Fruit fly (Drosophila melanogaster): ENCODE measurements around the gene CG2201.

Gene CG2201

dm6 chr2L:21629814-21630562, 6.1 kb upstream of the CG2201 start, which contains the start of gene Df31 (continued):
- TF ChIP-seq sna (GFP tag; IDR thresholded peaks at IDR 0.05; ENCODE audit: partially characterized antibody): peak; percentile 77
- peak; percentile 94 for TF ChIP-seq amos (GFP tag; IDR thresholded peaks at IDR 0.05; ENCODE audit: partially characterized antibody)
- TF ChIP-seq Mes4 (GFP tag; optimal IDR thresholded peaks at IDR 0.05): peak; percentile 15
- TF ChIP-seq CG31224 (GFP tag; IDR thresholded peaks at IDR 0.05): no peak; the same call in 1 of the 2 replicates
- peak; percentile 14 for TF ChIP-seq tx (GFP tag; optimal IDR thresholded peaks at IDR 0.05)
- TF ChIP-seq Fer2 (tag; optimal IDR thresholded peaks at IDR 0.05): peak; percentile 8
- TF ChIP-seq gem (tag; optimal IDR thresholded peaks at IDR 0.05): peak; percentile 40
- no peak for TF ChIP-seq CG14965 (GFP tag; optimal IDR thresholded peaks at IDR 0.05; ENCODE audit: borderline replicate concordance)
- peak; percentile 62 for TF ChIP-seq CG14710 (tag; optimal IDR thresholded peaks at IDR 0.05)
- no peak; the same call in 2 of the 3 replicates for TF ChIP-seq sr (GFP tag; IDR thresholded peaks at IDR 0.05)
- TF ChIP-seq CG10565 (GFP tag; optimal IDR thresholded peaks at IDR 0.05): no peak
- TF ChIP-seq CG4424 (GFP tag; optimal IDR thresholded peaks at IDR 0.05): peak; percentile 63
- peak; percentile 99 for TF ChIP-seq CG10267 (tag; optimal IDR thresholded peaks at IDR 0.05)
- peak; percentile 81 for TF ChIP-seq Doc3 (GFP tag; IDR thresholded peaks at IDR 0.05; ENCODE audit: partially characterized antibody)
- TF ChIP-seq Blimp-1 (GFP tag; optimal IDR thresholded peaks at IDR 0.05): peak; percentile 43
- TF ChIP-seq lmd (GFP tag; IDR thresholded peaks at IDR 0.05): no peak
- peak; percentile 21; the same call in 1 of the 2 replicates for TF ChIP-seq sim (GFP tag; IDR thresholded peaks at IDR 0.05)
- no peak for TF ChIP-seq CHES-1-like (GFP tag; optimal IDR thresholded peaks at IDR 0.05)
- TF ChIP-seq CG12236 (GFP tag; optimal IDR thresholded peaks at IDR 0.05): no peak
- TF ChIP-seq hkb (optimal IDR thresholded peaks at IDR 0.05): no peak
- TF ChIP-seq hkb (GFP tag; IDR thresholded peaks at IDR 0.05): peak; percentile 56
- no peak for TF ChIP-seq Nf-YA (GFP tag; IDR thresholded peaks at IDR 0.05)
- TF ChIP-seq CG9817 (tag; optimal IDR thresholded peaks at IDR 0.05): peak; percentile 54
- peak; percentile 69 for TF ChIP-seq CG18599 (GFP tag; optimal IDR thresholded peaks at IDR 0.05)
- TF ChIP-seq mld (GFP tag; IDR thresholded peaks at IDR 0.05; ENCODE audit: partially characterized antibody): peak; percentile 82; the same call in 2 of the 3 replicates
- TF ChIP-seq BtbVII (GFP tag; optimal IDR thresholded peaks at IDR 0.05): peak; percentile 50
- TF ChIP-seq pho (GFP tag; optimal IDR thresholded peaks at IDR 0.05): peak; percentile 43
- no peak for TF ChIP-seq gt (GFP tag; IDR thresholded peaks at IDR 0.05)
- no peak for TF ChIP-seq Sox102F (GFP tag; optimal IDR thresholded peaks at IDR 0.05)
- TF ChIP-seq TFAM (GFP tag; optimal IDR thresholded peaks at IDR 0.05): no peak
- peak; percentile 9 for TF ChIP-seq Dp (GFP tag; optimal IDR thresholded peaks at IDR 0.05)
- TF ChIP-seq CG17802 (tag; optimal IDR thresholded peaks at IDR 0.05): no peak
- TF ChIP-seq stwl (tag; optimal IDR thresholded peaks at IDR 0.05): peak; percentile 86
- no peak for TF ChIP-seq corto (GFP tag; optimal IDR thresholded peaks at IDR 0.05)
- TF ChIP-seq CG17328 (GFP tag; IDR thresholded peaks at IDR 0.05): no peak
- peak; percentile 13 for TF ChIP-seq zen (tag; optimal IDR thresholded peaks at IDR 0.05)
- no peak for TF ChIP-seq kni (GFP tag; optimal IDR thresholded peaks at IDR 0.05)
- peak; percentile 37 for TF ChIP-seq gro (GFP tag; optimal IDR thresholded peaks at IDR 0.05)
- TF ChIP-seq CG1647 (GFP tag; optimal IDR thresholded peaks at IDR 0.05): peak; percentile 58
- TF ChIP-seq CG10979 (tag; optimal IDR thresholded peaks at IDR 0.05): peak; percentile 23
- TF ChIP-seq gsb (GFP tag; IDR thresholded peaks at IDR 0.05): no peak
- TF ChIP-seq oc (tag; optimal IDR thresholded peaks at IDR 0.05): no peak
- peak; percentile 65 for TF ChIP-seq CG12391 (tag; optimal IDR thresholded peaks at IDR 0.05)
- peak; percentile 17 for TF ChIP-seq CG10209 (GFP tag; optimal IDR thresholded peaks at IDR 0.05)
- peak; percentile 76 for TF ChIP-seq lilli (GFP tag; optimal IDR thresholded peaks at IDR 0.05)
- TF ChIP-seq Ssrp (tag; optimal IDR thresholded peaks at IDR 0.05): no peak
- peak; percentile 6 for TF ChIP-seq CG17912 (GFP tag; optimal IDR thresholded peaks at IDR 0.05)
- TF ChIP-seq otp (GFP tag; IDR thresholded peaks at IDR 0.05): peak; percentile 77; the same call in 2 of the 3 replicates

All from whole organism, embryonic.